Worm (Caenorhabditis elegans) whole organism, midembryonic: ENCODE data around the gene Y39B6A.37.
"Not testable (repeated sequence)": the region's sequence is repeated elsewhere in the genome, so short reads cannot be mapped to it uniquely, and the experiment has no call there.

Source experiments
- med-1 ChIP-seq: sonication (generic microtip); optimal IDR thresholded peaks from 2 replicates; lab custom pipeline; 2017; ENCODE audit warnings: missing genetic modification characterization, mild to moderate bottlenecking, missing compliant biosample characterization, antibody characterized with exemption, missing genetic modification reagents; ENCODE audit not compliant: insufficient read depth
- ztf-23 ChIP-seq: fragments of 200-800 bp; sonication (Bioruptor generic); IDR thresholded peaks from 2 replicates; pipeline ENCODE4 v1.3.6; 2022; ENCODE audit warnings: missing genetic modification reagents, missing genetic modification characterization, missing compliant biosample characterization
- ztf-29 ChIP-seq: fragments of 200-800 bp; sonication (Bioruptor generic); IDR thresholded peaks from 2 replicates; pipeline ENCODE4 v1.3.6; 2022; ENCODE audit warnings: missing genetic modification reagents, missing genetic modification characterization, missing compliant biosample characterization

DNA sequence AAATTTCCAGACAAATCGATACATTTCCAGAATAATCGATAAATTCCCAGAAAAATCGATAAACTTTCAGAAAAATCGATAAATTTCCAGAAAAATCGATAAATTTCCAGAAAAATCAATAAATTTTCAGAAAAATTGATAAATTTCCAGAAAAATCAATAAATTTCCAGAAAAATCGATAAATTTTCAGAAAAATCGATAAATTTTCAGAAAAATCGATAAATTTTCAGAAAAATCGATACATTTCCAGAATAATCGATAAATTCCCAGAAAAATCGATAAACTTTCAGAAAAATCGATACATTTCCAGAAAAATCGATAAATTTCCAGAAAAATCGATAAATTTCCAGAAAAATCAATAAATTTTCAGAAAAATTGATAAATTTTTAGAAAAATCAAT, 36.1 kb downstream of the Y39B6A.37 start:
- TF ChIP-seq med-1; ztf-23 (GFP tag; lab: Robert Waterston, UW); ztf-29: not testable (repeated sequence)
